Worm (Caenorhabditis elegans): ENCODE data around the gene Y56A3A.6.
A peak's percentile ranks its signal among the peaks of the same experiment; 100 is the strongest.

Gene Y56A3A.6

ce11 chrIII:11902782-11903181 is 24.2 kb upstream of the Y56A3A.6 start:
- TF ChIP-seq nhr-11 (tag; optimal IDR thresholded peaks at IDR 0.05) (no peak), skn-1 (tag; optimal IDR thresholded peaks at IDR 0.05) (no peak), fos-1 (tag; optimal IDR thresholded peaks at IDR 0.05) (no peak), set-16 (GFP tag; IDR thresholded peaks at IDR 0.05) (peak; percentile 79)

DNA sequence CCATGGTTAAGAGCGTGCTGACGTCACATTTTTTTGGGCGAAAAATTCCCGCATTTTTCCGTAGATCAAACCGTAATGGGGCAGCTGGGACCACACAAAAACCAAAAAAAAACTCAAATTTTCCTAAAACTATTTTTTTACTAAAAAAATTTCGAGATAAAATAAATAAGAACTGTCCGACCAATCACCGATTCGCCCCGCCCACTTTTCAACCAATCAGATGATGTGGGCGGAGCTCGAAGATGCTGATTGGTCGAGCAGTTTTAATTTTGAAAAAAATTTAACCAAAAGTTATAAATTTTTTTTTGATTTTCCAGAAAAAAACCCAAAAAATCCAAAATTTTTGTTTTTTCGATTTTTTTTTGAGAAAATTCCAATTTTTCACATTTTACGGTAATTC is 21.4 kb upstream of the Y56A3A.6 start:
- TF ChIP-seq egl-27 (tag; optimal IDR thresholded peaks at IDR 0.05) (no peak), mep-1 (tag; optimal IDR thresholded peaks at IDR 0.05) (no peak), mdl-1 (tag; optimal IDR thresholded peaks at IDR 0.05) (no peak), F49E8.2 (tag; optimal IDR thresholded peaks at IDR 0.05; ENCODE audit: borderline replicate concordance) (no peak), pqm-1 (tag; optimal IDR thresholded peaks at IDR 0.05) (no peak), mxl-2 (GFP tag; conservative IDR thresholded peaks at IDR 0.05) (no peak), Y5F2A.4 (GFP tag; optimal IDR thresholded peaks at IDR 0.05) (no peak), tra-1 (GFP tag; IDR thresholded peaks at IDR 0.05) (no peak), nhr-76 (tag; optimal IDR thresholded peaks at IDR 0.05) (no peak), nhr-25 (tag; optimal IDR thresholded peaks at IDR 0.05; ENCODE audit: borderline replicate concordance, insufficient read depth) (no peak), ZK546.5 (tag; optimal IDR thresholded peaks at IDR 0.05) (no peak), F26F4.8 (GFP tag; conservative IDR thresholded peaks at IDR 0.05) (no peak), nhr-42 (GFP tag; IDR thresholded peaks at IDR 0.05) (no peak), nhr-77 (tag; optimal IDR thresholded peaks at IDR 0.05) (no peak), fos-1 (tag; optimal IDR thresholded peaks at IDR 0.05) (no peak), lsy-2 (tag; optimal IDR thresholded peaks at IDR 0.05) (no peak), aha-1 (tag) (no peak), lin-38 (GFP tag; IDR thresholded peaks at IDR 0.05) (no peak), nhr-6 (tag; optimal IDR thresholded peaks at IDR 0.05) (no peak), snpc-1.2 (GFP tag; IDR thresholded peaks at IDR 0.05) (no peak)

- TF ChIP-seq mdt-29 (GFP tag; IDR thresholded peaks at IDR 0.05), result no peak
- no peak for TF ChIP-seq ceh-62 (tag; optimal IDR thresholded peaks at IDR 0.05)
- no peak for TF ChIP-seq spr-3 (GFP tag; optimal IDR thresholded peaks at IDR 0.05)
- no peak for TF ChIP-seq egl-43 (GFP tag; IDR thresholded peaks at IDR 0.05)
- no peak for TF ChIP-seq ceh-20 (GFP tag; IDR thresholded peaks at IDR 0.05)
- no peak for TF ChIP-seq nhr-10 (tag; optimal IDR thresholded peaks at IDR 0.05)
- TF ChIP-seq nhr-102 (tag; optimal IDR thresholded peaks at IDR 0.05), result no peak
- TF ChIP-seq rbr-2 (tag; optimal IDR thresholded peaks at IDR 0.05), result no peak
- TF ChIP-seq F49E8.2 (tag; optimal IDR thresholded peaks at IDR 0.05; ENCODE audit: borderline replicate concordance), result no peak
- TF ChIP-seq pha-4 (GFP tag; IDR thresholded peaks at IDR 0.05), result no peak
- TF ChIP-seq pha-4 (tag; optimal IDR thresholded peaks at IDR 0.05), result no peak
- TF ChIP-seq lin-13 (GFP tag; optimal IDR thresholded peaks at IDR 0.05), result no peak
- no peak for TF ChIP-seq Y75B8A.6 (GFP tag; IDR thresholded peaks at IDR 0.05)
- TF ChIP-seq lin-15B (tag; optimal IDR thresholded peaks at IDR 0.05), result no peak
- no peak for TF ChIP-seq attf-4 (tag; optimal IDR thresholded peaks at IDR 0.05)
- no peak for TF ChIP-seq F37D6.2 (tag; optimal IDR thresholded peaks at IDR 0.05)
- no peak for TF ChIP-seq jun-1 (tag; optimal IDR thresholded peaks at IDR 0.05)
- TF ChIP-seq mdl-1 (tag; optimal IDR thresholded peaks at IDR 0.05), result no peak
These were observed 19.6 kb upstream of the Y56A3A.6 start, which contains the start of gene tsen-2 for ce11 chrIII:11898169-11898568. TSS of gene tsen-2 (minus strand) at chrIII:11898269.

DNA sequence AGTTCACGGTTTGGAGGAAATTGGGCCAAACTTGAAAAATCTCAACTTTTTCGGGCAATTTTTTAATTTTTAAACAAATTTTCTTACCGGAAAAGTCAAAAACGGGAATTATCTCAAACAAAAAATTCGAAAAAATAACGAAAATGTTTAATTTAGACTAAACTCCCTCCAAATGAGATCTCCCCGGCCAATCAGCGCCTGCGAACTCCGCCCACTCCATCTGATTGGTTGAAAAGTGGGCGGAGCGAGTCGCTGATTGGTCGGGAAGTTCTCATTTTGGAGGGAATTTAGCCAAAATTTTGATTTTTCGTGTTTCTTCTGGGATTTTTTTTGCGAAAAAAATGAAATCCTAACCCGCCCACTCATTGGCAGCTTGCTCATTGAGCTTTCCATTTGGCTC is 18.0 kb upstream of the Y56A3A.6 start:
- TF ChIP-seq ZK337.2 (GFP tag; IDR thresholded peaks at IDR 0.05) (no peak), mxl-3 (GFP tag; optimal IDR thresholded peaks at IDR 0.05) (no peak), unc-130 (GFP tag; optimal IDR thresholded peaks at IDR 0.05) (no peak)

Data from whole organism, L4 larva.